Fruit fly (Drosophila melanogaster) whole organism, embryonic: ENCODE results near the gene CG17593.

ENCODE experiments used
- Aef1 ChIP-seq: fragments of 200-800 bp; sonication (Bioruptor generic); IDR thresholded peaks from 3 replicates; pipeline ENCODE4 v1.3.6; 2022; ENCODE audit warnings: missing biosample characterization, missing genetic modification characterization
- Antp ChIP-seq: fragments of 200-800 bp; sonication (Bioruptor generic); optimal IDR thresholded peaks from 3 replicates; lab custom pipeline; 2016; ENCODE audit warnings: missing biosample characterization, missing genetic modification characterization
- Asciz ChIP-seq: fragments of 200-800 bp; sonication (Bioruptor generic); optimal IDR thresholded peaks from 2 replicates; lab custom pipeline; 2017; ENCODE audit warnings: missing biosample characterization, mild to moderate bottlenecking, missing genetic modification characterization, missing genetic modification reagents
- BtbVII ChIP-seq: fragments of 200-800 bp; sonication (Bioruptor generic); optimal IDR thresholded peaks from 3 replicates; lab custom pipeline; 2017; ENCODE audit warnings: missing biosample characterization, mild to moderate bottlenecking, missing genetic modification characterization
- CG10267 ChIP-seq: fragments of 200-800 bp; sonication (Bioruptor generic); optimal IDR thresholded peaks from 2 replicates; lab custom pipeline; 2018; ENCODE audit warnings: missing biosample characterization, mild to moderate bottlenecking, missing genetic modification characterization, moderate library complexity
- CG11456 ChIP-seq: fragments of 200-800 bp; sonication (Bioruptor generic); IDR thresholded peaks from 3 replicates; pipeline ENCODE4 v1.3.6; 2022; ENCODE audit warnings: missing biosample characterization, missing genetic modification characterization
- CG15269 ChIP-seq: fragments of 200-800 bp; sonication (Bioruptor generic); optimal IDR thresholded peaks from 2 replicates; lab custom pipeline; 2018; ENCODE audit warnings: missing biosample characterization, mild to moderate bottlenecking, missing genetic modification characterization, moderate library complexity
- CG1603 ChIP-seq: fragments of 200-800 bp; sonication (Bioruptor generic); optimal IDR thresholded peaks from 2 replicates; lab custom pipeline; 2019; ENCODE audit warnings: missing biosample characterization, mild to moderate bottlenecking, missing genetic modification characterization, moderate library complexity
- CG16813 ChIP-seq: fragments of 200-800 bp; sonication (Bioruptor generic); IDR thresholded peaks from 3 replicates; pipeline ENCODE4 v1.3.6; 2022; ENCODE audit warnings: missing biosample characterization, missing genetic modification characterization; ENCODE audit not compliant: partially characterized antibody
- CG1792 ChIP-seq: fragments of 200-800 bp; sonication (Bioruptor generic); optimal IDR thresholded peaks from 2 replicates; lab custom pipeline; 2016; ENCODE audit warnings: missing biosample characterization, missing genetic modification characterization
- CG18011 ChIP-seq: fragments of 200-800 bp; sonication (Bioruptor generic); optimal IDR thresholded peaks from 2 replicates; lab custom pipeline; 2017; ENCODE audit warnings: missing biosample characterization, missing genetic modification characterization, mild to moderate bottlenecking, moderate library complexity, missing genotype
- CG18262 ChIP-seq: fragments of 200-800 bp; optimal IDR thresholded peaks from 3 replicates; lab custom pipeline; 2019; ENCODE audit warnings: missing biosample characterization, mild to moderate bottlenecking, missing genetic modification characterization, moderate library complexity
- CG2129 ChIP-seq: fragments of 200-800 bp; sonication (Bioruptor generic); IDR thresholded peaks from 2 replicates; pipeline ENCODE4 v1.3.6; 2022; ENCODE audit warnings: missing biosample characterization, missing genetic modification characterization; ENCODE audit not compliant: partially characterized antibody
- CG32772 ChIP-seq: fragments of 200-800 bp; sonication (Bioruptor generic); IDR thresholded peaks from 2 replicates; pipeline ENCODE4 v1.3.6; 2022; ENCODE audit warnings: missing biosample characterization, missing genetic modification characterization
- CG4360 ChIP-seq: fragments of 200-800 bp; sonication (Bioruptor generic); IDR thresholded peaks from 2 replicates; pipeline ENCODE4 v1.3.6; 2022; ENCODE audit warnings: missing biosample characterization, missing genetic modification characterization
- CG43689 ChIP-seq: fragments of 200-800 bp; sonication (Bioruptor generic); IDR thresholded peaks from 2 replicates; pipeline ENCODE4 v1.3.6; 2022; ENCODE audit warnings: missing biosample characterization, missing genetic modification characterization
- CG5180 ChIP-seq: fragments of 200-800 bp; sonication (Bioruptor generic); optimal IDR thresholded peaks from 3 replicates; lab custom pipeline; 2017; ENCODE audit warnings: missing biosample characterization, missing genetic modification characterization, mild to moderate bottlenecking, moderate library complexity, missing genetic modification reagents
- CG6254 ChIP-seq: fragments of 200-800 bp; sonication (Bioruptor generic); optimal IDR thresholded peaks from 3 replicates; lab custom pipeline; 2017; ENCODE audit warnings: mild to moderate bottlenecking, missing biosample characterization, missing genetic modification reagents, missing genetic modification characterization
- CG6791 ChIP-seq: fragments of 200-800 bp; sonication (Bioruptor generic); IDR thresholded peaks from 3 replicates; pipeline ENCODE4 v1.3.6; 2022; ENCODE audit warnings: missing biosample characterization, missing genetic modification characterization; ENCODE audit not compliant: partially characterized antibody
- CG7987 ChIP-seq: fragments of 200-800 bp; sonication (Bioruptor generic); optimal IDR thresholded peaks from 2 replicates; lab custom pipeline; 2018; ENCODE audit warnings: missing biosample characterization, mild to moderate bottlenecking, missing genetic modification characterization, moderate library complexity
- CG8388 ChIP-seq: fragments of 200-800 bp; sonication (Bioruptor generic); optimal IDR thresholded peaks from 2 replicates; lab custom pipeline; 2019; ENCODE audit warnings: missing biosample characterization, mild to moderate bottlenecking, missing genetic modification characterization, moderate library complexity
- CG8478 ChIP-seq: fragments of >200 bp; optimal IDR thresholded peaks from 2 replicates; lab custom pipeline; 2018
- CHES-1-like ChIP-seq: fragments of 200-800 bp; sonication (Bioruptor generic); optimal IDR thresholded peaks from 2 replicates; lab custom pipeline; 2016; ENCODE audit warnings: missing biosample characterization, missing genetic modification characterization
- Doc3 ChIP-seq: fragments of 200-800 bp; sonication (Bioruptor generic); IDR thresholded peaks from 3 replicates; pipeline ENCODE4 v1.3.6; 2022; ENCODE audit warnings: missing biosample characterization, missing genetic modification characterization; ENCODE audit not compliant: partially characterized antibody
- Dref ChIP-seq: fragments of 200-800 bp; sonication (Bioruptor generic); IDR thresholded peaks from 2 replicates; pipeline ENCODE4 v1.3.6; 2022; ENCODE audit warnings: missing biosample characterization, missing genetic modification characterization
- E2f2 ChIP-seq: fragments of 200-800 bp; sonication (Bioruptor generic); IDR thresholded peaks from 2 replicates; pipeline ENCODE4 v1.3.6; 2022; ENCODE audit warnings: missing biosample characterization, missing genetic modification characterization
- ERR ChIP-seq: fragments of 200-800 bp; sonication (Bioruptor generic); optimal IDR thresholded peaks from 2 replicates; lab custom pipeline; 2016; ENCODE audit warnings: missing biosample characterization, missing genetic modification characterization
- Ets65A ChIP-seq: fragments of 200-800 bp; sonication (Bioruptor generic); peaks from one replicate; lab custom pipeline; 2016; ENCODE audit warnings: missing biosample characterization, missing genetic modification characterization
- Hey ChIP-seq: fragments of 200-800 bp; sonication (Bioruptor generic); optimal IDR thresholded peaks from 3 replicates; lab custom pipeline; 2018; ENCODE audit warnings: missing biosample characterization, mild to moderate bottlenecking, missing genetic modification characterization
- Hmx ChIP-seq: fragments of 200-800 bp; sonication (Bioruptor generic); optimal IDR thresholded peaks from 2 replicates; lab custom pipeline; 2016; ENCODE audit warnings: missing biosample characterization, missing genetic modification characterization
- Hr78 ChIP-seq, 2 experiments: fragments of 200-800 bp in 1 of 2; fragments of >200 bp in 1 of 2; sonication (Bioruptor generic) in 1 of 2; optimal IDR thresholded peaks; 2 replicates each; lab custom pipeline; 2017 to 2019; ENCODE audit warnings: missing biosample characterization in 2 of 2, missing genetic modification characterization in 2 of 2, mild to moderate bottlenecking in 1 of 2, moderate library complexity in 1 of 2
- Mrtf ChIP-seq: fragments of 200-800 bp; sonication (Bioruptor generic); IDR thresholded peaks from 3 replicates; pipeline ENCODE4 v1.3.6; 2022; ENCODE audit warnings: missing biosample characterization, missing genetic modification characterization
- Myb ChIP-seq: fragments of 200-800 bp; sonication (Bioruptor generic); optimal IDR thresholded peaks from 2 replicates; lab custom pipeline; 2016; ENCODE audit warnings: missing biosample characterization, missing genetic modification characterization
- Sox102F ChIP-seq: fragments of 200-800 bp; sonication (Bioruptor generic); optimal IDR thresholded peaks from 2 replicates; lab custom pipeline; 2018; ENCODE audit warnings: missing biosample characterization, mild to moderate bottlenecking, missing genetic modification characterization, moderate library complexity
- Sry-δ ChIP-seq: fragments of 200-800 bp; sonication (Bioruptor generic); optimal IDR thresholded peaks from 2 replicates; lab custom pipeline; 2016; ENCODE audit warnings: missing biosample characterization, missing genetic modification characterization
- amos ChIP-seq: fragments of 200-800 bp; sonication (Bioruptor generic); IDR thresholded peaks from 2 replicates; pipeline ENCODE4 v1.3.6; 2022; ENCODE audit warnings: missing biosample characterization, missing genetic modification characterization; ENCODE audit not compliant: partially characterized antibody
- ato ChIP-seq: fragments of 200-800 bp; sonication (Bioruptor generic); IDR thresholded peaks from 2 replicates; pipeline ENCODE4 v1.3.6; 2022; ENCODE audit warnings: missing biosample characterization, missing genetic modification characterization; ENCODE audit not compliant: partially characterized antibody
- bbx ChIP-seq: fragments of 200-800 bp; sonication (Bioruptor generic); IDR thresholded peaks from 2 replicates; pipeline ENCODE4 v1.3.6; 2022; ENCODE audit warnings: missing biosample characterization, missing genetic modification characterization; ENCODE audit not compliant: partially characterized antibody
- lbe ChIP-seq: fragments of 200-800 bp; sonication (Bioruptor generic); optimal IDR thresholded peaks from 2 replicates; lab custom pipeline; 2016; ENCODE audit warnings: missing biosample characterization, mild to moderate bottlenecking, missing genetic modification characterization
- nmo ChIP-seq: fragments of 200-800 bp; sonication (Bioruptor generic); optimal IDR thresholded peaks from 2 replicates; lab custom pipeline; 2018; ENCODE audit warnings: missing biosample characterization, mild to moderate bottlenecking, missing genetic modification characterization, moderate library complexity
- otp ChIP-seq: fragments of 200-800 bp; sonication (Bioruptor generic); IDR thresholded peaks from 3 replicates; pipeline ENCODE4, ENCODE4 v1.3.6; 2022; ENCODE audit warnings: missing biosample characterization, missing genetic modification characterization
- p53 ChIP-seq: fragments of 200-800 bp; sonication (Bioruptor generic); optimal IDR thresholded peaks from 2 replicates; lab custom pipeline; 2016; ENCODE audit warnings: missing biosample characterization, missing genetic modification characterization
- pfk ChIP-seq: fragments of 200-800 bp; sonication (Bioruptor generic); optimal IDR thresholded peaks from 2 replicates; lab custom pipeline; 2018; ENCODE audit warnings: missing biosample characterization, mild to moderate bottlenecking, missing genetic modification characterization, moderate library complexity
- scrt ChIP-seq: fragments of 200-800 bp; sonication (Bioruptor generic); optimal IDR thresholded peaks from 2 replicates; lab custom pipeline; 2018; ENCODE audit warnings: missing biosample characterization, mild to moderate bottlenecking, missing genetic modification characterization, moderate library complexity
- seq ChIP-seq: fragments of 200-800 bp; sonication (Bioruptor generic); IDR thresholded peaks from 2 replicates; pipeline ENCODE4 v1.3.6; 2022; ENCODE audit warnings: missing biosample characterization, missing genetic modification characterization
- sob ChIP-seq: fragments of 200-800 bp; sonication (Bioruptor generic); IDR thresholded peaks from 2 replicates; pipeline ENCODE4 v1.3.6; 2022; ENCODE audit warnings: missing biosample characterization, missing genetic modification characterization
- unpg ChIP-seq: fragments of 200-800 bp; sonication (Bioruptor generic); optimal IDR thresholded peaks from 3 replicates; lab custom pipeline; 2018; ENCODE audit warnings: missing biosample characterization, mild to moderate bottlenecking, missing genetic modification characterization, moderate library complexity
- usp ChIP-seq: fragments of >200 bp; optimal IDR thresholded peaks from 2 replicates; lab custom pipeline; 2017; ENCODE audit warnings: missing biosample characterization, missing genetic modification characterization
- vfl ChIP-seq: fragments of 200-800 bp; sonication (Bioruptor generic); optimal IDR thresholded peaks from 2 replicates; lab custom pipeline; 2016; ENCODE audit warnings: missing biosample characterization, missing genetic modification characterization

The CG17593 gene

DNA sequence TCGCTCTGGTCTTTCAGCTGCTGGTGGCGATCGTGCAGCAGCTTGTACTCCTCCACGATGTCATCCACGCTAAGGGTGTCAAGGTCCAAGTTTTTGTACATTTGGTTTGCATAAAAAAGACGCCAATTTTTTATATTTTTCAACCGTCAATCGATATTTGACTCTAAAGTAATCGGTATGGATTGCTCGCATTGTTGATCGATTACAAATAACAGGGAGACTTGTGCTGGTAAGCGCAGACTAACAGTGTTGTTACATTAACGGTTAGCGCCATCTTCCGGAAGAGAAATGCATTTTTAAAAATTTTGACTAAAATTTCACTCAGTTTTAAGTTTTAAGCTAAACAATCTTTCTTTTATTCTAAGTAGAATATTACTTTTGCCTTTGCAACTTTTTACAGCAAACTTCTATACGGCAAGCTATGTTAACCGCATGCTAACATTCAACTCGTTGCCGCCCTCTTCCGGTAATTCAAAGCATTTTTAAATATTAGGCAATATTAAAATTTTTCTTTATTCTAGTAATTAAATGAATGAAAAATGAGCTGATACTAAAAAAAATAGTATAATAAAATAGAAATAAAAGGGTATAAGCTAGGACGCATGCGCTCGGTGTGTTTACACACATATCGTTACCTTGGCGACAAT, 15.6 kb downstream of the CG17593 start, which contains the start of the genes Spindly and IFT57 (continued):
- TF ChIP-seq CHES-1-like (GFP tag; lab: Kevin White, UChicago): no peak
- peak; percentile 19 for TF ChIP-seq Sry-δ (GFP tag; lab: Kevin White, UChicago)
- no peak for TF ChIP-seq lbe (GFP tag; lab: Kevin White, UChicago)
- no peak for TF ChIP-seq CG5180 (GFP tag; lab: Kevin White, UChicago)
- no peak for TF ChIP-seq Sox102F (GFP tag; lab: Kevin White, UChicago)
- no peak for TF ChIP-seq Asciz (GFP tag; lab: Kevin White, UChicago)
- peak; percentile 56; the same call in 1 of the 2 replicates for TF ChIP-seq amos (GFP tag; lab: Robert Waterston, UW)
- no peak for TF ChIP-seq CG7987 (GFP tag; lab: Kevin White, UChicago)
- no peak for TF ChIP-seq CG11456 (GFP tag; lab: Robert Waterston, UW)
- peak; percentile 27 for TF ChIP-seq CG10267 (tag; lab: Kevin White, UChicago)
- no peak for TF ChIP-seq CG15269 (tag; lab: Kevin White, UChicago)
- peak; percentile 53 for TF ChIP-seq Myb (GFP tag; lab: Kevin White, UChicago)
- TF ChIP-seq CG8478: no peak
- TF ChIP-seq bbx: peak; percentile 68
- no peak for TF ChIP-seq CG18011
- TF ChIP-seq Hmx (GFP tag; lab: Kevin White, UChicago): no peak
- no peak for TF ChIP-seq vfl (GFP tag; lab: Kevin White, UChicago)
- no peak for TF ChIP-seq p53
- TF ChIP-seq CG4360: no peak
- TF ChIP-seq Hey: no peak
- no peak for TF ChIP-seq CG8388 (GFP tag; lab: Kevin White, UChicago)
- peak; percentile 36; the same call in 1 of the 2 replicates for TF ChIP-seq CG2129 (GFP tag; lab: Robert Waterston, UW)
- peak; percentile 46; the same call in 1 of the 3 replicates for TF ChIP-seq Doc3
- TF ChIP-seq seq (GFP tag; lab: Robert Waterston, UW): no peak
- TF ChIP-seq BtbVII (GFP tag; lab: Kevin White, UChicago): no peak
- no peak for TF ChIP-seq CG6254 (GFP tag; lab: Kevin White, UChicago)
- TF ChIP-seq Ets65A (GFP tag; lab: Kevin White, UChicago): no peak
- peak; percentile 93 for TF ChIP-seq E2f2 (GFP tag; lab: Robert Waterston, UW)
- 0 out of 2 replicates have a peak, but pooled peaks have one; percentile 21 for TF ChIP-seq sob
- TF ChIP-seq Aef1 (GFP tag; lab: Robert Waterston, UW): no peak
- no peak for TF ChIP-seq Mrtf
- TF ChIP-seq otp (GFP tag; lab: Robert Waterston, UW): no peak
- no peak for TF ChIP-seq CG1792 (GFP tag; lab: Kevin White, UChicago)
- no peak for TF ChIP-seq Hr78 (GFP tag; optimal IDR thresholded peaks at IDR 0.05; lab: Kevin White, UChicago)
- TF ChIP-seq Dref (GFP tag; lab: Robert Waterston, UW): peak; percentile 83
- no peak for TF ChIP-seq usp
- TF ChIP-seq pfk (GFP tag; lab: Kevin White, UChicago): no peak
- TF ChIP-seq CG1603 (tag; lab: Kevin White, UChicago): peak; percentile 34
- no peak for TF ChIP-seq unpg (GFP tag; lab: Kevin White, UChicago)
- TF ChIP-seq CG6791 (GFP tag; lab: Robert Waterston, UW): peak; percentile 74
- TF ChIP-seq scrt (GFP tag; lab: Kevin White, UChicago): no peak
- peak; percentile 0 for TF ChIP-seq CG18262
- peak; percentile 57 for TF ChIP-seq CG16813 (GFP tag; lab: Robert Waterston, UW)
- TF ChIP-seq CG32772: peak; percentile 23; the same call in 1 of the 2 replicates
- TF ChIP-seq ato (GFP tag; lab: Robert Waterston, UW): peak; percentile 71
- no peak for TF ChIP-seq CG43689
- peak; percentile 5 for TF ChIP-seq nmo
- no peak for TF ChIP-seq Antp (GFP tag; lab: Kevin White, UChicago)
- TF ChIP-seq ERR (GFP tag; lab: Kevin White, UChicago): no peak
